Worm (Caenorhabditis elegans): Measurements from ENCODE around the gene T06A10.106.

T06A10.106 gene

ce11 chrIV:16829896-16830295 lies 38.9 kb downstream of the T06A10.106 start, which contains the start of gene Y116A8A.7:
TSS of gene Y116A8A.7 (plus strand) at chrIV:16830196.
- TF ChIP-seq efl-1 (optimal IDR thresholded peaks at IDR 0.05) (no peak), efl-1 (GFP tag; optimal IDR thresholded peaks at IDR 0.05 in 1 of 2) (peak in 1 of 2 experiments; percentile 57), alr-1 (tag; optimal IDR thresholded peaks at IDR 0.05; ENCODE audit: borderline replicate concordance) (no peak)

ce11 chrIV:16828698-16829097 lies 40.1 kb downstream of the T06A10.106 start, which contains the start of gene Y116A8A.6:
TSS of gene Y116A8A.6 (minus strand) at chrIV:16828798.
- TF ChIP-seq hlh-17 (GFP tag; optimal IDR thresholded peaks at IDR 0.05; ENCODE audit: borderline replicate concordance) (no peak), grh-1 (GFP tag; IDR thresholded peaks at IDR 0.05) (no peak), sox-4 (tag; optimal IDR thresholded peaks at IDR 0.05) (no peak), nhr-28 (tag; optimal IDR thresholded peaks at IDR 0.05) (no peak), nhr-90 (tag; optimal IDR thresholded peaks at IDR 0.05; ENCODE audit: poor library complexity) (no peak), efl-3 (GFP tag; optimal IDR thresholded peaks at IDR 0.05) (no peak), pag-3 (tag; optimal IDR thresholded peaks at IDR 0.05; ENCODE audit: borderline replicate concordance, insufficient read depth) (no peak), dpl-1 (GFP tag; optimal IDR thresholded peaks at IDR 0.05) (no peak), unc-98 (GFP tag; IDR thresholded peaks at IDR 0.05) (no peak), F16B12.6 (tag; optimal IDR thresholded peaks at IDR 0.05) (no peak), swsn-7 (tag; optimal IDR thresholded peaks at IDR 0.05) (no peak), dsc-1 (tag; optimal IDR thresholded peaks at IDR 0.05) (no peak), lin-13 (GFP tag; optimal IDR thresholded peaks at IDR 0.05) (no peak), C04F5.9 (tag; optimal IDR thresholded peaks at IDR 0.05) (no peak), blmp-1 (tag; optimal IDR thresholded peaks at IDR 0.05) (no peak), lin-14 (GFP tag; optimal IDR thresholded peaks at IDR 0.05) (no peak), mep-1 (tag; optimal IDR thresholded peaks at IDR 0.05) (no peak), tbx-2 (tag; optimal IDR thresholded peaks at IDR 0.05) (no peak), fkh-4 (tag; optimal IDR thresholded peaks at IDR 0.05; ENCODE audit: borderline replicate concordance) (no peak), egl-13 (tag; optimal IDR thresholded peaks at IDR 0.05) (no peak)

ce11 chrIV:16822529-16822928 lies 46.3 kb downstream of the T06A10.106 start, which contains the start of gene Y116A8A.4:
TSS of gene Y116A8A.4 (plus strand) at chrIV:16822829.
- TF ChIP-seq ztf-11 (tag; optimal IDR thresholded peaks at IDR 0.05) (no peak), lin-35 (GFP tag; optimal IDR thresholded peaks at IDR 0.05) (no peak), rnt-1 (tag; optimal IDR thresholded peaks at IDR 0.05) (no peak), ceh-8 (GFP tag; optimal IDR thresholded peaks at IDR 0.05) (no peak), mep-1 (tag; optimal IDR thresholded peaks at IDR 0.05) (no peak), egl-13 (tag; optimal IDR thresholded peaks at IDR 0.05) (no peak), snu-23 (GFP tag; optimal IDR thresholded peaks at IDR 0.05) (no peak), sox-4 (tag; optimal IDR thresholded peaks at IDR 0.05) (no peak), fos-1 (tag; optimal IDR thresholded peaks at IDR 0.05) (no peak), nhr-12 (tag; optimal IDR thresholded peaks at IDR 0.05) (no peak), ceh-88 (GFP tag; IDR thresholded peaks at IDR 0.05) (no peak), dsc-1 (tag; optimal IDR thresholded peaks at IDR 0.05) (no peak), grh-1 (GFP tag; IDR thresholded peaks at IDR 0.05) (no peak), nhr-237 (tag; optimal IDR thresholded peaks at IDR 0.05) (no peak), lin-39 (tag; optimal IDR thresholded peaks at IDR 0.05) (no peak), nhr-90 (tag; optimal IDR thresholded peaks at IDR 0.05; ENCODE audit: poor library complexity) (no peak), C04F5.9 (tag; optimal IDR thresholded peaks at IDR 0.05) (no peak), isw-1 (GFP tag; IDR thresholded peaks at IDR 0.05) (no peak)
